Worm (Caenorhabditis elegans): ENCODE measurements around the gene C05D12.4.

DNA sequence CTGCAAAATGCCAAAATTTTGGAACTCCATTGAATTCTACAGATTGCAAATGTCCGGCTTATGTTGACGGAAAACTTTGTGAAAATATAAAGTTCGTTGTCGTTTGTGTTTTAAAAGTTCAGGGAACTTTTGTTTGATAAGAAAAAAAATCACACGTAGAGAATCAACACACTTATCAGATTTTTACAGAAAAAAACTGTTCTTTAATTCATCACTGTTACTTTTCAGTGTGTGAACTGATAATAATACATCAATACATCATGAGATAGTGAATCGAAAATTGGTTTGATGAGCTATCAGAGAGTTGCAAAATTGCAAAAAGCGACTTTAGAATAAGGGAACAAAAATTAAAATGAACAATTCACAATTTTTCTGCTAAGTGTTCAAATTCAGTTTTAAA lies 13.2 kb upstream of the C05D12.4 start:
- no peak for TF ChIP-seq elt-3 (tag; optimal IDR thresholded peaks at IDR 0.05)
- TF ChIP-seq sea-2 (GFP tag; optimal IDR thresholded peaks at IDR 0.05) = no peak
